Worm (Caenorhabditis elegans) whole organism, L4/young adult: ENCODE results near the gene chil-15.
"Not testable (repeated sequence)": the region's sequence is repeated elsewhere in the genome, so short reads cannot be mapped to it uniquely, and the experiment has no call there.

Experiments
- W03F9.2 ChIP-seq: fragments of 150-350 bp; optimal IDR thresholded peaks from 2 replicates; lab custom pipeline; 2014; ENCODE audit warnings: missing biosample characterization, missing genetic modification characterization
- dao-5 ChIP-seq: sonication (generic microtip); optimal IDR thresholded peaks from 2 replicates; lab custom pipeline; 2016; ENCODE audit warnings: missing genotype, missing genetic modification characterization, moderate library complexity, missing compliant biosample characterization
- him-1 ChIP-seq: sonication (generic microtip); optimal IDR thresholded peaks from 2 replicates; lab custom pipeline; 2016; ENCODE audit warnings: missing genotype, missing genetic modification reagents, missing genetic modification characterization, missing compliant biosample characterization

chil-15 gene

ce11 chrII:9466095-9466494 is 22.7 kb upstream of the chil-15 start, which contains the start of gene chil-22:
Gene chil-22, minus strand, starts transcription at chrII:9466195.
- TF ChIP-seq W03F9.2: no peak
- no peak for TF ChIP-seq dao-5
- no peak for TF ChIP-seq him-1 (tag; lab: Kevin White, UChicago)

ce11 chrII:9461881-9462280 is 18.5 kb upstream of the chil-15 start, which contains the start of gene chil-21:
Gene chil-21, minus strand, starts transcription at chrII:9461981.
- TF ChIP-seq W03F9.2; him-1 (tag; lab: Kevin White, UChicago); dao-5: not testable (repeated sequence)

- TF ChIP-seq him-1 (tag; lab: Kevin White, UChicago); dao-5; W03F9.2: not testable (repeated sequence)
Measured at ce11 chrII:9459462-9459861, 16.0 kb upstream of the chil-15 start, which contains the start of gene R09D1.14. Gene R09D1.14, minus strand, starts transcription at chrII:9459562.

ce11 chrII:9454304-9454703 is 10.9 kb upstream of the chil-15 start, which contains the start of gene chil-19:
Gene chil-19, minus strand, starts transcription at chrII:9454404.
- no peak for TF ChIP-seq him-1 (tag; lab: Kevin White, UChicago)
- TF ChIP-seq dao-5: no peak
- TF ChIP-seq W03F9.2: no peak

ce11 chrII:9452172-9452571 is 8.8 kb upstream of the chil-15 start, which contains the start of gene R09D1.12:
Gene R09D1.12, minus strand, starts transcription at chrII:9452272.
- not testable (repeated sequence) for TF ChIP-seq him-1 (tag; lab: Kevin White, UChicago); dao-5; W03F9.2

- TF ChIP-seq him-1 (tag; lab: Kevin White, UChicago) (no peak), dao-5 (no peak), W03F9.2 (no peak)
Measured at ce11 chrII:9447965-9448364, 4.5 kb upstream of the chil-15 start, which contains the start of gene chil-18. Gene chil-18, plus strand, starts transcription at chrII:9448265.

ce11 chrII:9445368-9445767 is 1.9 kb upstream of the chil-15 start, which contains the start of gene R09D1.13:
Gene R09D1.13, minus strand, starts transcription at chrII:9445468.
- TF ChIP-seq W03F9.2 (no peak), him-1 (tag; lab: Kevin White, UChicago) (no peak), dao-5 (no peak)

- TF ChIP-seq dao-5 (no peak), him-1 (tag; lab: Kevin White, UChicago) (no peak), W03F9.2 (no peak)
Measured at ce11 chrII:9441838-9442237, 1.6 kb downstream of the chil-15 start, which contains the start of gene chil-16. Gene chil-16, minus strand, starts transcription at chrII:9441938.

- no peak for TF ChIP-seq W03F9.2
- TF ChIP-seq dao-5: no peak
- no peak for TF ChIP-seq him-1 (tag; lab: Kevin White, UChicago)
Measured at ce11 chrII:9440060-9440459, 3.4 kb downstream of the chil-15 start, which contains the start of gene chil-17. Gene chil-17, minus strand, starts transcription at chrII:9440160.

- TF ChIP-seq dao-5 (no peak), W03F9.2 (no peak), him-1 (tag; lab: Kevin White, UChicago) (no peak)
Measured at ce11 chrII:9438853-9439252, 4.6 kb downstream of the chil-15 start.

ce11 chrII:9438227-9438626 is 5.2 kb downstream of the chil-15 start, which contains the start of gene chil-13:
Gene chil-13, minus strand, starts transcription at chrII:9438327.
- TF ChIP-seq W03F9.2: no peak
- TF ChIP-seq him-1 (tag; lab: Kevin White, UChicago): no peak
- TF ChIP-seq dao-5: no peak

ce11 chrII:9436009-9436408 is 7.4 kb downstream of the chil-15 start, which contains the start of gene kin-16:
Gene kin-16, minus strand, starts transcription at chrII:9436109.
- TF ChIP-seq W03F9.2 (no peak), him-1 (tag; lab: Kevin White, UChicago) (no peak), dao-5 (no peak)

- TF ChIP-seq him-1 (tag; lab: Kevin White, UChicago) (no peak), W03F9.2 (no peak), dao-5 (no peak)
Measured at ce11 chrII:9433609-9434008, 9.8 kb downstream of the chil-15 start, which contains the start of gene kin-15. Gene kin-15, minus strand, starts transcription at chrII:9433709.

- TF ChIP-seq W03F9.2 (no peak), dao-5 (no peak), him-1 (tag; lab: Kevin White, UChicago) (no peak)
Measured at ce11 chrII:9431119-9431518, 12.3 kb downstream of the chil-15 start.

- TF ChIP-seq dao-5 (no peak), W03F9.2 (no peak), him-1 (tag; lab: Kevin White, UChicago) (no peak)
Measured at ce11 chrII:9427644-9428043, 15.8 kb downstream of the chil-15 start, which contains the start of gene M176.5. Gene M176.5, minus strand, starts transcription at chrII:9427744.
